Fruit fly (Drosophila melanogaster) whole organism, adult: ENCODE data around the gene glu.

ENCODE experiments used
- CG11617 ChIP-seq: fragments of 200-800 bp; sonication (Bioruptor generic); optimal IDR thresholded peaks from 2 replicates; lab custom pipeline; 2017; ENCODE audit warnings: mild to moderate bottlenecking, missing biosample characterization, missing genetic modification reagents, missing genetic modification characterization
- CG14711 ChIP-seq: fragments of 200-800 bp; sonication (Bioruptor generic); optimal IDR thresholded peaks from 2 replicates; lab custom pipeline; 2018; ENCODE audit warnings: missing biosample characterization, mild to moderate bottlenecking, missing genetic modification characterization, moderate library complexity
- CG5204 ChIP-seq: fragments of 200-800 bp; sonication (Bioruptor generic); optimal IDR thresholded peaks from 2 replicates; lab custom pipeline; 2016; ENCODE audit warnings: missing biosample characterization, missing genetic modification characterization
- Crg-1 ChIP-seq: fragments of 200-800 bp; sonication (Bioruptor generic); optimal IDR thresholded peaks from 2 replicates; lab custom pipeline; 2016; ENCODE audit warnings: missing biosample characterization, missing genetic modification characterization
- Mnt ChIP-seq: fragments of 200-800 bp; sonication (Bioruptor generic); optimal IDR thresholded peaks from 2 replicates; lab custom pipeline; 2016; ENCODE audit warnings: missing biosample characterization, mild to moderate bottlenecking, missing genetic modification characterization
- bab1 ChIP-seq: fragments of 200-800 bp; sonication (Bioruptor generic); optimal IDR thresholded peaks from 3 replicates; lab custom pipeline; 2019; ENCODE audit warnings: missing biosample characterization, mild to moderate bottlenecking, missing genetic modification characterization, moderate library complexity
- kay ChIP-seq: fragments of 200-800 bp; sonication (Bioruptor generic); peaks from one replicate; lab custom pipeline; 2016; ENCODE audit warnings: missing biosample characterization, missing genetic modification characterization, borderline replicate concordance
- ovo ChIP-seq: fragments of 200-800 bp; sonication (Bioruptor generic); optimal IDR thresholded peaks from 2 replicates; lab custom pipeline; 2016; ENCODE audit warnings: missing biosample characterization, missing genetic modification characterization
- pad ChIP-seq: fragments of 200-800 bp; sonication (Bioruptor generic); optimal IDR thresholded peaks from 3 replicates; lab custom pipeline; 2017; ENCODE audit warnings: missing biosample characterization, missing genetic modification characterization, mild to moderate bottlenecking, moderate library complexity, missing genetic modification reagents
- toe ChIP-seq: fragments of 200-800 bp; sonication (Bioruptor generic); optimal IDR thresholded peaks from 2 replicates; lab custom pipeline; 2016; ENCODE audit warnings: missing biosample characterization, missing genetic modification characterization

DNA sequence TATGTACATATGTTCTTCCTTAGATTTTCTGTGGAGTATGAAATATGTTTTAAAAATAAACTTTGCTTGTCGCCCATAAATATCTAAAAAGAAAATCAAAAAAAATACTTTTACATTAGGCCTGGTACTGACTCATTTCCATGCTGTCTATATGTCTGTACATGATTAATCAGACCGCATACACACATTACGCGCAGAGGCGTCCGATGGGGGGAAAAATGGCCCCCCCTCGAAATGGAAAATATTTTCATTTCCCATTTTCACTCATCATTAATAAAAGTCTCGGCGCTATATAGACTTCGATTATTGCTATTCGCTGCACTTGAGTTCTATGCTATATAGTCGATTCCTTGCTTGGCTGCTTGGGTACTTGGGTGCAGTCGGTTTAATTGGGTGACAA, 23.7 kb upstream of the glu start:
- TF ChIP-seq Crg-1 (GFP tag; lab: Kevin White, UChicago) (no peak), CG14711 (tag; lab: Kevin White, UChicago) (no peak), CG5204 (GFP tag; lab: Kevin White, UChicago) (no peak), bab1 (GFP tag; lab: Kevin White, UChicago) (no peak), pad (no peak), kay (no peak), ovo (GFP tag; lab: Kevin White, UChicago) (no peak), CG11617 (GFP tag; lab: Kevin White, UChicago) (no peak), Mnt (GFP tag; lab: Kevin White, UChicago) (no peak), toe (GFP tag; lab: Kevin White, UChicago) (no peak)
